Worm (Caenorhabditis elegans) whole organism, mixed stage, embryonic: Measurements from ENCODE around the gene Y113G7A.22.

Experiments used
- blmp-1 ChIP-seq: fragments of 150-350 bp; optimal IDR thresholded peaks from 2 replicates; lab custom pipeline; 2014; ENCODE audit warnings: missing biosample characterization, missing genetic modification characterization
- ceh-39 ChIP-seq: fragments of 150-350 bp; optimal IDR thresholded peaks from 2 replicates; lab custom pipeline; 2014; ENCODE audit warnings: missing biosample characterization, missing genetic modification characterization
- ceh-83 ChIP-seq: fragments of 200-800 bp; sonication (Bioruptor generic); optimal IDR thresholded peaks from 2 replicates; lab custom pipeline; 2018; ENCODE audit warnings: mild to moderate bottlenecking, missing genetic modification characterization, missing compliant biosample characterization
- ham-2 ChIP-seq: fragments of 200-800 bp; sonication (Bioruptor generic); optimal IDR thresholded peaks from 2 replicates; lab custom pipeline; 2018; ENCODE audit warnings: mild to moderate bottlenecking, missing genetic modification characterization, missing compliant biosample characterization
- lin-13 ChIP-seq: fragments of 150-350 bp; optimal IDR thresholded peaks from 2 replicates; lab custom pipeline; 2014; ENCODE audit warnings: missing biosample characterization, missing genetic modification characterization
- mab-5 ChIP-seq: fragments of 150-350 bp; optimal IDR thresholded peaks from 2 replicates; lab custom pipeline; 2014; ENCODE audit warnings: missing biosample characterization, missing genetic modification characterization
- mep-1 ChIP-seq: fragments of 150-350 bp; optimal IDR thresholded peaks from 2 replicates; lab custom pipeline; 2017; ENCODE audit warnings: missing biosample characterization, missing genetic modification reagents, missing genetic modification characterization, inconsistent platforms
- nhr-2 ChIP-seq: fragments of 150-350 bp; optimal IDR thresholded peaks from 2 replicates; lab custom pipeline; 2014; ENCODE audit warnings: missing biosample characterization, missing genetic modification characterization
- nhr-237 ChIP-seq: fragments of 150-350 bp; optimal IDR thresholded peaks from 2 replicates; lab custom pipeline; 2014; ENCODE audit warnings: missing biosample characterization, missing genetic modification characterization
- nhr-28 ChIP-seq: fragments of 150-350 bp; optimal IDR thresholded peaks from 2 replicates; lab custom pipeline; 2014; ENCODE audit warnings: missing biosample characterization, missing genetic modification characterization
- pha-4 ChIP-seq: fragments of 150-350 bp; optimal IDR thresholded peaks from 2 replicates; lab custom pipeline; 2018; ENCODE audit warnings: missing biosample characterization, missing genetic modification reagents, missing genetic modification characterization
- unc-62 ChIP-seq: fragments of 150-350 bp; optimal IDR thresholded peaks from 2 replicates; lab custom pipeline; 2014; ENCODE audit warnings: missing biosample characterization, missing genetic modification reagents, missing genetic modification characterization
- ztf-11 ChIP-seq: fragments of 150-350 bp; optimal IDR thresholded peaks from 2 replicates; lab custom pipeline; 2014; ENCODE audit warnings: missing biosample characterization, missing genetic modification characterization

DNA sequence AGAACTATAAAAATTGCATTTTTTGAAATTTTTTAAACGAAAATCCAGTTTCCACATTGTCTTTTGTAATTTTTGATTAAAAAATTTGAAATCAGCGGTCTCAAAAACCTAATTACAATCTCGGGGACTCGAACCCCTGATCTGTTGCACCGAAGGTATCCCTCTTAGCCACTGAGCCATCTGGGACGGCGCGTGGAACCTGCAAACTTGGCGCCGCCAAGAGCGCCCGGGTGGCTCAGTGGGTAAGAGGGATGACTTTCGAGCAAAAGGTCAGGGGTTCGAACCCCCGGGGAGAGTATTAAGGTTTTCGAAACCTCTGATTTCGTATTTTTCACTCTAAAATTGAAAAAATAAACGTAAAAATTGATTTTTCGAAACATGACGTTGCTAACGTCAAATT lies 12.1 kb downstream of the Y113G7A.22 start:
- TF ChIP-seq ham-2 (GFP tag; lab: Kevin White, UChicago): no peak
- TF ChIP-seq nhr-28 (tag; lab: Kevin White, UChicago): no peak
- TF ChIP-seq ztf-11 (tag; lab: Kevin White, UChicago): no peak
- TF ChIP-seq nhr-237 (tag; lab: Kevin White, UChicago): no peak
- no peak for TF ChIP-seq mep-1 (tag; lab: Kevin White, UChicago)
- no peak for TF ChIP-seq blmp-1 (tag; lab: Kevin White, UChicago)
- no peak for TF ChIP-seq unc-62 (GFP tag; lab: Kevin White, UChicago)
- no peak for TF ChIP-seq pha-4 (tag; lab: Kevin White, UChicago)
- no peak for TF ChIP-seq ceh-39 (tag; lab: Kevin White, UChicago)
- TF ChIP-seq ceh-83 (GFP tag; lab: Kevin White, UChicago): no peak
- no peak for TF ChIP-seq lin-13 (tag; lab: Kevin White, UChicago)
- TF ChIP-seq mab-5: no peak
- no peak for TF ChIP-seq nhr-2 (tag; lab: Kevin White, UChicago)
